Fruit fly (Drosophila melanogaster) whole organism, embryonic: Measurements from ENCODE around the gene CG4593.
A peak's percentile ranks its signal among the peaks of the same experiment; 100 is the strongest.

Source experiments
- Awh ChIP-seq: fragments of 200-800 bp; sonication (Bioruptor generic); IDR thresholded peaks from 2 replicates; pipeline ENCODE4, ENCODE4 v1.3.6; 2022; ENCODE audit warnings: missing biosample characterization, missing genetic modification characterization
- CG10274 ChIP-seq: fragments of 200-800 bp; sonication (Bioruptor generic); optimal IDR thresholded peaks from 3 replicates; lab custom pipeline; 2017; ENCODE audit warnings: missing biosample characterization, mild to moderate bottlenecking, missing genetic modification characterization
- CG14441 ChIP-seq: fragments of 200-800 bp; sonication (Bioruptor generic); IDR thresholded peaks from 2 replicates; pipeline ENCODE4 v1.3.6; 2022; ENCODE audit warnings: missing biosample characterization, missing genetic modification characterization
- CG14860 ChIP-seq: fragments of 200-800 bp; sonication (Bioruptor generic); IDR thresholded peaks from 3 replicates; pipeline ENCODE4 v1.3.6; 2022; ENCODE audit warnings: missing biosample characterization, missing genetic modification characterization; ENCODE audit not compliant: partially characterized antibody
- CG1602 ChIP-seq: fragments of 200-800 bp; sonication (Bioruptor generic); optimal IDR thresholded peaks from 3 replicates; lab custom pipeline; 2016; ENCODE audit warnings: missing biosample characterization, missing genetic modification characterization
- CG1603 ChIP-seq: fragments of 200-800 bp; sonication (Bioruptor generic); optimal IDR thresholded peaks from 2 replicates; lab custom pipeline; 2019; ENCODE audit warnings: missing biosample characterization, mild to moderate bottlenecking, missing genetic modification characterization, moderate library complexity
- CG16779 ChIP-seq: fragments of 200-800 bp; sonication (Bioruptor generic); IDR thresholded peaks from 2 replicates; pipeline ENCODE4 v1.3.6; 2022; ENCODE audit warnings: missing biosample characterization, missing genetic modification characterization
- CG17328 ChIP-seq: fragments of 200-800 bp; sonication (Bioruptor generic); IDR thresholded peaks from 2 replicates; pipeline ENCODE4 v1.3.6; 2022; ENCODE audit warnings: missing biosample characterization, missing genetic modification characterization
- CG17912 ChIP-seq: fragments of 200-800 bp; sonication (Bioruptor generic); optimal IDR thresholded peaks from 2 replicates; lab custom pipeline; 2018; ENCODE audit warnings: missing biosample characterization, mild to moderate bottlenecking, missing genetic modification characterization
- CG2202 ChIP-seq: fragments of 200-800 bp; sonication (Bioruptor generic); optimal IDR thresholded peaks from 2 replicates; lab custom pipeline; 2018; ENCODE audit warnings: missing biosample characterization, mild to moderate bottlenecking, missing genetic modification characterization
- CG33213 ChIP-seq: fragments of 200-800 bp; sonication (Bioruptor generic); optimal IDR thresholded peaks from 3 replicates; lab custom pipeline; 2016; ENCODE audit warnings: missing biosample characterization, missing genetic modification characterization
- CG34422 ChIP-seq: fragments of 200-800 bp; sonication (Bioruptor generic); IDR thresholded peaks from 3 replicates; pipeline ENCODE4 v1.3.6; 2022; ENCODE audit warnings: missing biosample characterization, missing genetic modification characterization
- CG3726 ChIP-seq: fragments of 200-800 bp; sonication (Bioruptor generic); IDR thresholded peaks from 3 replicates; pipeline ENCODE4, ENCODE4 v1.3.6; 2022; ENCODE audit warnings: missing biosample characterization, missing genetic modification characterization
- CG42726 ChIP-seq: fragments of 200-800 bp; sonication (Bioruptor generic); IDR thresholded peaks from 2 replicates; pipeline ENCODE4 v1.3.6; 2022; ENCODE audit warnings: missing biosample characterization, missing genetic modification characterization; ENCODE audit not compliant: partially characterized antibody
- CG6175 ChIP-seq: fragments of 200-800 bp; sonication (Bioruptor generic); IDR thresholded peaks from 3 replicates; pipeline ENCODE4 v1.3.6; 2022; ENCODE audit warnings: missing biosample characterization, missing genetic modification characterization
- CG9932 ChIP-seq: fragments of 200-800 bp; sonication (Bioruptor generic); IDR thresholded peaks from 2 replicates; pipeline ENCODE4 v1.3.6; 2022; ENCODE audit warnings: missing biosample characterization, missing genetic modification characterization
- CHES-1-like ChIP-seq: fragments of 200-800 bp; sonication (Bioruptor generic); optimal IDR thresholded peaks from 2 replicates; lab custom pipeline; 2016; ENCODE audit warnings: missing biosample characterization, missing genetic modification characterization
- Chrac-16 ChIP-seq: fragments of 200-800 bp; sonication (Bioruptor generic); optimal IDR thresholded peaks from 3 replicates; lab custom pipeline; 2016; ENCODE audit warnings: missing biosample characterization, missing genetic modification characterization
- Dbx ChIP-seq: fragments of 200-800 bp; sonication (Bioruptor generic); IDR thresholded peaks from 3 replicates; pipeline ENCODE4 v1.3.6; 2022; ENCODE audit warnings: missing biosample characterization, missing genetic modification characterization
- Deaf1 ChIP-seq: fragments of 200-800 bp; optimal IDR thresholded peaks from 3 replicates; lab custom pipeline; 2019; ENCODE audit warnings: missing biosample characterization, mild to moderate bottlenecking, missing genetic modification characterization, moderate library complexity
- Dp ChIP-seq: fragments of 200-800 bp; sonication (Bioruptor generic); optimal IDR thresholded peaks from 2 replicates; lab custom pipeline; 2018; ENCODE audit warnings: missing biosample characterization, mild to moderate bottlenecking, missing genetic modification characterization, moderate library complexity
- Fer2 ChIP-seq: fragments of 200-800 bp; sonication (Bioruptor generic); optimal IDR thresholded peaks from 2 replicates; lab custom pipeline; 2018; ENCODE audit warnings: missing biosample characterization, mild to moderate bottlenecking, missing genetic modification characterization, moderate library complexity
- Fer3 ChIP-seq: fragments of 200-800 bp; sonication (Bioruptor generic); optimal IDR thresholded peaks from 2 replicates; lab custom pipeline; 2018; ENCODE audit warnings: missing biosample characterization, mild to moderate bottlenecking, missing genetic modification characterization, moderate library complexity
- Gug ChIP-seq: fragments of 200-800 bp; sonication (Bioruptor generic); IDR thresholded peaks from 4 replicates; pipeline ENCODE4 v1.3.6; 2022; ENCODE audit warnings: missing biosample characterization, missing genetic modification characterization
- HLH3B ChIP-seq: fragments of 200-800 bp; sonication (Bioruptor generic); IDR thresholded peaks from 2 replicates; pipeline ENCODE4 v1.3.6; 2022; ENCODE audit warnings: missing biosample characterization, missing genetic modification characterization
- Mad ChIP-seq: fragments of 200-800 bp; sonication (Bioruptor generic); optimal IDR thresholded peaks from 2 replicates; lab custom pipeline; 2016; ENCODE audit warnings: missing biosample characterization, missing genetic modification characterization
- Sox102F ChIP-seq: fragments of 200-800 bp; sonication (Bioruptor generic); optimal IDR thresholded peaks from 2 replicates; lab custom pipeline; 2018; ENCODE audit warnings: missing biosample characterization, mild to moderate bottlenecking, missing genetic modification characterization, moderate library complexity
- Usf ChIP-seq: fragments of 200-800 bp; sonication (Bioruptor generic); optimal IDR thresholded peaks from 2 replicates; lab custom pipeline; 2017; ENCODE audit warnings: missing genotype, missing biosample characterization, missing genetic modification characterization
- al ChIP-seq: fragments of 200-800 bp; sonication (Bioruptor generic); IDR thresholded peaks from 2 replicates; pipeline ENCODE4 v1.3.6; 2022; ENCODE audit warnings: missing biosample characterization, missing genetic modification characterization
- amos ChIP-seq: fragments of 200-800 bp; sonication (Bioruptor generic); IDR thresholded peaks from 2 replicates; pipeline ENCODE4 v1.3.6; 2022; ENCODE audit warnings: missing biosample characterization, missing genetic modification characterization; ENCODE audit not compliant: partially characterized antibody
- caup ChIP-seq: fragments of 200-800 bp; sonication (Bioruptor generic); optimal IDR thresholded peaks from 3 replicates; lab custom pipeline; 2017; ENCODE audit warnings: missing biosample characterization, mild to moderate bottlenecking, missing genetic modification characterization, moderate library complexity; ENCODE audit not compliant: severe bottlenecking
- corto ChIP-seq: fragments of 200-800 bp; sonication (Bioruptor generic); optimal IDR thresholded peaks from 2 replicates; lab custom pipeline; 2016; ENCODE audit warnings: missing biosample characterization, mild to moderate bottlenecking, missing genetic modification characterization, moderate library complexity
- eve ChIP-seq, 2 experiments: fragments of >200 bp; optimal IDR thresholded peaks; 2 replicates each; lab custom pipeline; 2017; ENCODE audit warnings: missing biosample characterization in 2 of 2, missing genetic modification characterization in 2 of 2
- exex ChIP-seq: fragments of 200-800 bp; sonication (Bioruptor generic); optimal IDR thresholded peaks from 4 replicates; lab custom pipeline; 2018; ENCODE audit warnings: missing biosample characterization, mild to moderate bottlenecking, missing genetic modification characterization, moderate library complexity
- gsb ChIP-seq: fragments of 200-800 bp; sonication (Bioruptor generic); IDR thresholded peaks from 2 replicates; pipeline ENCODE4 v1.3.6; 2022; ENCODE audit warnings: missing biosample characterization, missing genetic modification characterization
- ham ChIP-seq: fragments of 200-800 bp; sonication (Bioruptor generic); IDR thresholded peaks from 2 replicates; pipeline ENCODE4 v1.3.6; 2022; ENCODE audit warnings: missing biosample characterization, missing genetic modification characterization
- lilli ChIP-seq: fragments of 200-800 bp; sonication (Bioruptor generic); optimal IDR thresholded peaks from 3 replicates; lab custom pipeline; 2016; ENCODE audit warnings: missing biosample characterization, missing genetic modification characterization
- lmd ChIP-seq: fragments of 200-800 bp; sonication (Bioruptor generic); IDR thresholded peaks from 2 replicates; pipeline ENCODE4 v1.3.6; 2022; ENCODE audit warnings: missing biosample characterization, missing genetic modification characterization
- mirr ChIP-seq: fragments of 200-800 bp; sonication (Bioruptor generic); optimal IDR thresholded peaks from 3 replicates; lab custom pipeline; 2018; ENCODE audit warnings: missing biosample characterization, mild to moderate bottlenecking, missing genetic modification characterization
- pzg ChIP-seq: fragments of 200-800 bp; sonication (Bioruptor generic); optimal IDR thresholded peaks from 3 replicates; lab custom pipeline; 2018; ENCODE audit warnings: missing biosample characterization, mild to moderate bottlenecking, missing genetic modification characterization, moderate library complexity
- schlank ChIP-seq: fragments of 200-800 bp; sonication (Bioruptor generic); optimal IDR thresholded peaks from 2 replicates; lab custom pipeline; 2018; ENCODE audit warnings: missing biosample characterization, mild to moderate bottlenecking, missing genetic modification characterization
- sd ChIP-seq: fragments of 200-800 bp; sonication (Bioruptor generic); optimal IDR thresholded peaks from 3 replicates; lab custom pipeline; 2018; ENCODE audit warnings: missing biosample characterization, mild to moderate bottlenecking, missing genetic modification characterization, moderate library complexity
- shn ChIP-seq: fragments of 200-800 bp; sonication (Bioruptor generic); optimal IDR thresholded peaks from 3 replicates; lab custom pipeline; 2016; ENCODE audit warnings: missing biosample characterization, missing genetic modification characterization
- slp2 ChIP-seq: fragments of 200-800 bp; sonication (Bioruptor generic); optimal IDR thresholded peaks from 2 replicates; lab custom pipeline; 2016; ENCODE audit warnings: missing biosample characterization, missing genetic modification characterization
- ssp ChIP-seq: fragments of 200-800 bp; sonication (Bioruptor generic); IDR thresholded peaks from 2 replicates; pipeline ENCODE4 v1.3.6; 2022; ENCODE audit warnings: missing biosample characterization, missing genetic modification characterization
- tap ChIP-seq: fragments of 200-800 bp; optimal IDR thresholded peaks from 3 replicates; lab custom pipeline; 2019; ENCODE audit warnings: missing biosample characterization, mild to moderate bottlenecking, missing genetic modification characterization, moderate library complexity
- tgo ChIP-seq: fragments of 200-800 bp; sonication (Bioruptor generic); IDR thresholded peaks from 3 replicates; pipeline ENCODE4 v1.3.6; 2022; ENCODE audit warnings: missing biosample characterization, missing genetic modification characterization
- tll ChIP-seq, 2 experiments: fragments of 200-800 bp in 1 of 2; fragments of >200 bp in 1 of 2; sonication (Bioruptor generic) in 1 of 2; optimal IDR thresholded peaks; 2 replicates each; lab custom pipeline; 2017 to 2019; ENCODE audit warnings: missing biosample characterization in 2 of 2, missing genetic modification characterization in 2 of 2, mild to moderate bottlenecking in 1 of 2, moderate library complexity in 1 of 2
- wdn ChIP-seq: fragments of 200-800 bp; sonication (Bioruptor generic); IDR thresholded peaks from 2 replicates; pipeline ENCODE4 v1.3.6; 2022; ENCODE audit warnings: missing biosample characterization, missing genetic modification characterization

The CG4593 gene

dm6 chrX:7001135-7001769 is 12.4 kb upstream of the CG4593 start (continued):
- TF ChIP-seq CG1603 = no peak
- TF ChIP-seq CG42726 (GFP tag; lab: Robert Waterston, UW) = no peak
- TF ChIP-seq Mad (GFP tag; lab: Kevin White, UChicago) = no peak
- TF ChIP-seq slp2 (GFP tag; lab: Kevin White, UChicago) = peak; percentile 11
- TF ChIP-seq lilli (GFP tag; lab: Kevin White, UChicago) = no peak
- TF ChIP-seq exex (tag; lab: Kevin White, UChicago) = peak; percentile 8
- TF ChIP-seq CG14860 = no peak
- no peak for TF ChIP-seq CG6175 (GFP tag; lab: Robert Waterston, UW)
- TF ChIP-seq CG14441 (GFP tag; lab: Robert Waterston, UW) = peak; percentile 61; the same call in 1 of the 2 replicates
- TF ChIP-seq Dp (GFP tag; lab: Kevin White, UChicago) = no peak
- TF ChIP-seq Chrac-16 (GFP tag; lab: Kevin White, UChicago) = peak; percentile 31
- TF ChIP-seq corto (GFP tag; lab: Kevin White, UChicago) = peak; percentile 31
- peak; percentile 94 for TF ChIP-seq Deaf1 (tag; lab: Kevin White, UChicago)
- TF ChIP-seq caup (GFP tag; lab: Kevin White, UChicago) = peak; percentile 39
- TF ChIP-seq wdn (GFP tag; lab: Robert Waterston, UW) = no peak
- TF ChIP-seq CG1602 (GFP tag; lab: Kevin White, UChicago) = peak; percentile 22
- no peak for TF ChIP-seq Usf
- no peak for TF ChIP-seq CG33213
- peak; percentile 58 for TF ChIP-seq tap (tag; lab: Kevin White, UChicago)
- TF ChIP-seq CG10274 (GFP tag; lab: Kevin White, UChicago) = no peak
- TF ChIP-seq amos (GFP tag; lab: Robert Waterston, UW) = no peak
- no peak for TF ChIP-seq Dbx (GFP tag; lab: Robert Waterston, UW)
- TF ChIP-seq CG3726 (GFP tag; lab: Robert Waterston, UW) = no peak
- no peak for TF ChIP-seq pzg (GFP tag; lab: Kevin White, UChicago)
- 0 out of 3 replicates have a peak, but pooled peaks have one; percentile 62 for TF ChIP-seq CG34422 (GFP tag; lab: Robert Waterston, UW)
- no peak for TF ChIP-seq tll (GFP tag; optimal IDR thresholded peaks at IDR 0.05; lab: Kevin White, UChicago)
- peak; percentile 39; the same call in 1 of the 2 replicates for TF ChIP-seq CG9932 (GFP tag; lab: Robert Waterston, UW)
- no peak for TF ChIP-seq sd (tag; lab: Kevin White, UChicago)
- TF ChIP-seq Gug = 0 out of 4 replicates have a peak, but pooled peaks have one; percentile 1
- 0 out of 2 replicates have a peak, but pooled peaks have one; percentile 10 for TF ChIP-seq CG16779 (GFP tag; lab: Robert Waterston, UW)
- peak; percentile 7 for TF ChIP-seq mirr (GFP tag; lab: Kevin White, UChicago)
- peak; percentile 39 for TF ChIP-seq Fer3
- peak; percentile 43; the same call in 1 of the 2 replicates for TF ChIP-seq CG17328
- no peak for TF ChIP-seq Awh (GFP tag; lab: Robert Waterston, UW)
- TF ChIP-seq eve (GFP tag; optimal IDR thresholded peaks at IDR 0.05; lab: Kevin White, UChicago) = peak in 1 of 2 experiments; percentile 42
- TF ChIP-seq gsb (GFP tag; lab: Robert Waterston, UW) = no peak
- peak; percentile 5 for TF ChIP-seq CHES-1-like (GFP tag; lab: Kevin White, UChicago)
- TF ChIP-seq ham = no peak
- peak; percentile 61 for TF ChIP-seq HLH3B (GFP tag; lab: Robert Waterston, UW)
- TF ChIP-seq tgo (GFP tag; lab: Robert Waterston, UW) = peak; percentile 69
- TF ChIP-seq schlank (tag; lab: Kevin White, UChicago) = no peak
- TF ChIP-seq shn (GFP tag; lab: Kevin White, UChicago) = no peak
- no peak for TF ChIP-seq CG2202 (tag; lab: Kevin White, UChicago)
- TF ChIP-seq ssp (GFP tag; lab: Robert Waterston, UW) = peak; percentile 45; the same call in 1 of the 2 replicates
- no peak for TF ChIP-seq Fer2 (tag; lab: Kevin White, UChicago)
- TF ChIP-seq al (GFP tag; lab: Robert Waterston, UW) = peak; percentile 34; the same call in 1 of the 2 replicates
- no peak for TF ChIP-seq CG17912
- TF ChIP-seq Sox102F (GFP tag; lab: Kevin White, UChicago) = peak; percentile 53
- peak; percentile 42; the same call in 1 of the 2 replicates for TF ChIP-seq lmd (GFP tag; lab: Robert Waterston, UW)
